Worm (Caenorhabditis elegans): Measurements from ENCODE around the gene symk-1.

- no peak for TF ChIP-seq unc-130 (GFP tag; optimal IDR thresholded peaks at IDR 0.05)
- no peak for TF ChIP-seq Y95B8A.8 (GFP tag; IDR thresholded peaks at IDR 0.05)
- no peak for TF ChIP-seq ztf-28 (GFP tag; IDR thresholded peaks at IDR 0.05)
- no peak for TF ChIP-seq egl-18 (GFP tag; IDR thresholded peaks at IDR 0.05)
- TF ChIP-seq pbrm-1 (GFP tag; IDR thresholded peaks at IDR 0.05): no peak
- no peak for TF ChIP-seq hsf-1 (GFP tag; IDR thresholded peaks at IDR 0.05)
- TF ChIP-seq Y56A3A.18 (GFP tag; IDR thresholded peaks at IDR 0.05): no peak
- no peak for TF ChIP-seq unc-62 (GFP tag; optimal IDR thresholded peaks at IDR 0.05)
- no peak for TF ChIP-seq C06A6.2 (GFP tag; conservative IDR thresholded peaks at IDR 0.05)
- TF ChIP-seq B0019.2 (GFP tag; conservative IDR thresholded peaks at IDR 0.05): no peak
Measured at ce11 chrV:8520846-8521553, 49.1 kb upstream of the symk-1 start, which contains the start of the genes F45F2.11 and otpl-7.
